Fruit fly (Drosophila melanogaster) whole organism, embryonic: ENCODE measurements around the gene CG14072.

Source experiments
- Asciz ChIP-seq: fragments of 200-800 bp; sonication (Bioruptor generic); optimal IDR thresholded peaks from 2 replicates; lab custom pipeline; 2017; ENCODE audit warnings: missing biosample characterization, mild to moderate bottlenecking, missing genetic modification characterization, missing genetic modification reagents
- Bgb ChIP-seq: fragments of 200-800 bp; sonication (Bioruptor generic); IDR thresholded peaks from 2 replicates; pipeline ENCODE4 v1.3.6; 2022; ENCODE audit warnings: missing biosample characterization, missing genetic modification characterization; ENCODE audit not compliant: partially characterized antibody
- CG12391 ChIP-seq: fragments of 200-800 bp; sonication (Bioruptor generic); optimal IDR thresholded peaks from 3 replicates; lab custom pipeline; 2018; ENCODE audit warnings: missing biosample characterization, mild to moderate bottlenecking, missing genetic modification characterization, moderate library complexity
- CG12942 ChIP-seq: fragments of 200-800 bp; sonication (Bioruptor generic); optimal IDR thresholded peaks from 3 replicates; lab custom pipeline; 2016; ENCODE audit warnings: missing biosample characterization, missing genetic modification characterization
- CG14667 ChIP-seq: fragments of 200-800 bp; sonication (Bioruptor generic); IDR thresholded peaks from 2 replicates; pipeline ENCODE4 v1.3.6; 2022; ENCODE audit warnings: missing biosample characterization, missing genetic modification characterization
- CG15269 ChIP-seq: fragments of 200-800 bp; sonication (Bioruptor generic); optimal IDR thresholded peaks from 2 replicates; lab custom pipeline; 2018; ENCODE audit warnings: missing biosample characterization, mild to moderate bottlenecking, missing genetic modification characterization, moderate library complexity
- CG15601 ChIP-seq: fragments of 200-800 bp; sonication (Bioruptor generic); optimal IDR thresholded peaks from 3 replicates; lab custom pipeline; 2019; ENCODE audit warnings: missing biosample characterization, mild to moderate bottlenecking, missing genetic modification characterization, moderate library complexity
- CG15696 ChIP-seq: fragments of 200-800 bp; sonication (Bioruptor generic); optimal IDR thresholded peaks from 2 replicates; lab custom pipeline; 2019; ENCODE audit warnings: missing biosample characterization, mild to moderate bottlenecking, missing genetic modification characterization, moderate library complexity
- CG16779 ChIP-seq: fragments of 200-800 bp; sonication (Bioruptor generic); IDR thresholded peaks from 2 replicates; pipeline ENCODE4 v1.3.6; 2022; ENCODE audit warnings: missing biosample characterization, missing genetic modification characterization
- CG17829 ChIP-seq: fragments of 200-800 bp; optimal IDR thresholded peaks from 2 replicates; lab custom pipeline; 2019; ENCODE audit warnings: missing biosample characterization, mild to moderate bottlenecking, missing genetic modification characterization, moderate library complexity
- CG18599 ChIP-seq: fragments of 200-800 bp; sonication (Bioruptor generic); optimal IDR thresholded peaks from 3 replicates; lab custom pipeline; 2017; ENCODE audit warnings: missing biosample characterization, missing genetic modification characterization, mild to moderate bottlenecking, moderate library complexity, missing genetic modification reagents
- CG18764 ChIP-seq: fragments of 200-800 bp; sonication (Bioruptor generic); optimal IDR thresholded peaks from 3 replicates; lab custom pipeline; 2016; ENCODE audit warnings: missing biosample characterization, missing genetic modification characterization
- CG2120 ChIP-seq: fragments of 200-800 bp; sonication (Bioruptor generic); optimal IDR thresholded peaks from 3 replicates; lab custom pipeline; 2016; ENCODE audit warnings: missing biosample characterization, missing genetic modification characterization
- CG30431 ChIP-seq: fragments of 200-800 bp; sonication (Bioruptor generic); optimal IDR thresholded peaks from 2 replicates; lab custom pipeline; 2017; ENCODE audit warnings: missing biosample characterization, missing genetic modification characterization
- CG3065 ChIP-seq: fragments of 200-800 bp; sonication (Bioruptor generic); optimal IDR thresholded peaks from 2 replicates; lab custom pipeline; 2016; ENCODE audit warnings: missing biosample characterization, missing genetic modification characterization
- CG31441 ChIP-seq: fragments of 200-800 bp; sonication (Bioruptor generic); IDR thresholded peaks from 2 replicates; pipeline ENCODE4 v1.3.6; 2022; ENCODE audit warnings: missing biosample characterization, missing genetic modification characterization
- CG32772 ChIP-seq: fragments of 200-800 bp; sonication (Bioruptor generic); IDR thresholded peaks from 2 replicates; pipeline ENCODE4 v1.3.6; 2022; ENCODE audit warnings: missing biosample characterization, missing genetic modification characterization
- CG6854 ChIP-seq: fragments of 200-800 bp; sonication (Bioruptor generic); optimal IDR thresholded peaks from 3 replicates; lab custom pipeline; 2017; ENCODE audit warnings: missing biosample characterization, mild to moderate bottlenecking, missing genetic modification characterization
- CG7271 ChIP-seq: fragments of 200-800 bp; sonication (Bioruptor generic); optimal IDR thresholded peaks from 2 replicates; lab custom pipeline; 2018; ENCODE audit warnings: missing biosample characterization, mild to moderate bottlenecking, missing genetic modification characterization, moderate library complexity
- CG7745 ChIP-seq: fragments of 200-800 bp; sonication (Bioruptor generic); optimal IDR thresholded peaks from 2 replicates; lab custom pipeline; 2018; ENCODE audit warnings: missing biosample characterization, mild to moderate bottlenecking, missing genetic modification characterization, moderate library complexity
- CG8359 ChIP-seq: fragments of 200-800 bp; sonication (Bioruptor generic); optimal IDR thresholded peaks from 2 replicates; lab custom pipeline; 2017; ENCODE audit warnings: missing biosample characterization, mild to moderate bottlenecking, missing genetic modification characterization, borderline replicate concordance
- CTCF ChIP-seq: fragments of 200-800 bp; sonication (Bioruptor generic); optimal IDR thresholded peaks from 2 replicates; lab custom pipeline; 2017; ENCODE audit warnings: missing biosample characterization, mild to moderate bottlenecking, missing genetic modification characterization, moderate library complexity
- CkIIα-i1 ChIP-seq: fragments of 200-800 bp; sonication (Bioruptor generic); IDR thresholded peaks from 2 replicates; pipeline ENCODE4 v1.3.6; 2022; ENCODE audit warnings: missing biosample characterization, missing genetic modification characterization
- Dip2 ChIP-seq: fragments of 200-800 bp; sonication (Bioruptor generic); IDR thresholded peaks from 2 replicates; pipeline ENCODE4 v1.3.6; 2022; ENCODE audit warnings: missing biosample characterization, missing genetic modification characterization
- Doc3 ChIP-seq: fragments of 200-800 bp; sonication (Bioruptor generic); IDR thresholded peaks from 3 replicates; pipeline ENCODE4 v1.3.6; 2022; ENCODE audit warnings: missing biosample characterization, missing genetic modification characterization; ENCODE audit not compliant: partially characterized antibody
- GATAe ChIP-seq: fragments of 200-800 bp; sonication (Bioruptor generic); conservative IDR thresholded peaks from 2 replicates; pipeline ENCODE4 v1.3.6; 2022; ENCODE audit warnings: missing biosample characterization, missing genetic modification characterization
- HHEX ChIP-seq: fragments of 200-800 bp; sonication (Bioruptor generic); optimal IDR thresholded peaks from 3 replicates; lab custom pipeline; 2017; ENCODE audit warnings: missing biosample characterization, mild to moderate bottlenecking, missing genetic modification characterization, missing genetic modification reagents
- MBD-R2 ChIP-seq: fragments of 200-800 bp; sonication (Bioruptor generic); IDR thresholded peaks from 2 replicates; pipeline ENCODE4 v1.3.6; 2022; ENCODE audit warnings: missing biosample characterization, missing genetic modification characterization
- Mes4 ChIP-seq: fragments of 200-800 bp; sonication (Bioruptor generic); optimal IDR thresholded peaks from 2 replicates; lab custom pipeline; 2016; ENCODE audit warnings: missing biosample characterization, missing genetic modification characterization
- Oli ChIP-seq: fragments of 200-800 bp; sonication (Bioruptor generic); optimal IDR thresholded peaks from 2 replicates; lab custom pipeline; 2018; ENCODE audit warnings: missing biosample characterization, mild to moderate bottlenecking, missing genetic modification characterization, moderate library complexity
- Poxn ChIP-seq: fragments of 200-800 bp; sonication (Bioruptor generic); IDR thresholded peaks from 2 replicates; pipeline ENCODE4 v1.3.6; 2022; ENCODE audit warnings: missing biosample characterization, missing genetic modification characterization
- Rx ChIP-seq: fragments of 200-800 bp; sonication (Bioruptor generic); IDR thresholded peaks from 2 replicates; pipeline ENCODE4 v1.3.6; 2022; ENCODE audit warnings: missing biosample characterization, missing genetic modification characterization
- Spps ChIP-seq: fragments of 200-800 bp; sonication (Bioruptor generic); optimal IDR thresholded peaks from 2 replicates; lab custom pipeline; 2018; ENCODE audit warnings: missing biosample characterization, mild to moderate bottlenecking, missing genetic modification characterization
- Xrp1 ChIP-seq: fragments of 200-800 bp; sonication (Bioruptor generic); IDR thresholded peaks from 2 replicates; pipeline ENCODE4 v1.3.6; 2022; ENCODE audit warnings: missing biosample characterization, missing genetic modification characterization
- abd-A ChIP-seq: fragments of 200-800 bp; sonication (Bioruptor generic); optimal IDR thresholded peaks from 3 replicates; lab custom pipeline; 2019; ENCODE audit warnings: missing biosample characterization, mild to moderate bottlenecking, missing genetic modification characterization, moderate library complexity
- ap ChIP-seq: fragments of 200-800 bp; sonication (Bioruptor generic); IDR thresholded peaks from 2 replicates; pipeline ENCODE4 v1.3.6; 2022; ENCODE audit warnings: missing biosample characterization, missing genetic modification characterization
- br ChIP-seq: fragments of >200 bp; optimal IDR thresholded peaks from 2 replicates; lab custom pipeline; 2017
- cato ChIP-seq: fragments of 200-800 bp; sonication (Bioruptor generic); optimal IDR thresholded peaks from 2 replicates; lab custom pipeline; 2016; ENCODE audit warnings: missing biosample characterization, missing genetic modification characterization, borderline replicate concordance
- dmrt11E ChIP-seq: fragments of 200-800 bp; sonication (Bioruptor generic); optimal IDR thresholded peaks from 3 replicates; lab custom pipeline; 2018; ENCODE audit warnings: missing biosample characterization, mild to moderate bottlenecking, missing genetic modification characterization, moderate library complexity
- dpn ChIP-seq, 2 experiments: fragments of 200-800 bp; sonication (Bioruptor generic); optimal IDR thresholded peaks; 3 replicates each; lab custom pipeline; 2016; ENCODE audit warnings: missing biosample characterization in 2 of 2, missing genetic modification characterization in 2 of 2
- ewg ChIP-seq: fragments of 200-800 bp; sonication (Bioruptor generic); optimal IDR thresholded peaks from 3 replicates; lab custom pipeline; 2017; ENCODE audit warnings: mild to moderate bottlenecking, missing biosample characterization, missing genetic modification reagents, missing genetic modification characterization
- gce ChIP-seq: fragments of 200-800 bp; sonication (Bioruptor generic); IDR thresholded peaks from 3 replicates; pipeline ENCODE4 v1.3.6; 2022; ENCODE audit warnings: missing biosample characterization, missing genetic modification characterization
- gsb-n ChIP-seq: fragments of 200-800 bp; sonication (Bioruptor generic); optimal IDR thresholded peaks from 3 replicates; lab custom pipeline; 2018; ENCODE audit warnings: missing biosample characterization, mild to moderate bottlenecking, missing genetic modification characterization
- lola ChIP-seq, 3 experiments: fragments of >200 bp in 2 of 3; fragments of 200-800 bp in 1 of 3; sonication (Bioruptor generic) in 1 of 3; optimal IDR thresholded peaks; 2 replicates each; lab custom pipeline; 2017 to 2019; ENCODE audit warnings: missing biosample characterization in 3 of 3, missing genetic modification characterization in 3 of 3, mild to moderate bottlenecking in 1 of 3, moderate library complexity in 1 of 3
- phol ChIP-seq: fragments of 200-800 bp; sonication (Bioruptor generic); optimal IDR thresholded peaks from 3 replicates; lab custom pipeline; 2018; ENCODE audit warnings: missing biosample characterization, mild to moderate bottlenecking, missing genetic modification characterization, moderate library complexity
- prd ChIP-seq, 3 experiments: fragments of >200 bp in 2 of 3; fragments of 200-800 bp in 1 of 3; sonication (Bioruptor generic) in 1 of 3; optimal IDR thresholded peaks in 2 of 3; IDR thresholded peaks in 1 of 3; 2 replicates in 2 of 3; 3 replicates in 1 of 3; pipeline versions ENCODE4 v1.3.6 to Lab custom; 2017 to 2022; ENCODE audit warnings: missing biosample characterization in 1 of 3, missing genetic modification characterization in 1 of 3
- scrt ChIP-seq: fragments of 200-800 bp; sonication (Bioruptor generic); optimal IDR thresholded peaks from 2 replicates; lab custom pipeline; 2018; ENCODE audit warnings: missing biosample characterization, mild to moderate bottlenecking, missing genetic modification characterization, moderate library complexity
- sens-2 ChIP-seq: fragments of 200-800 bp; sonication (Bioruptor generic); IDR thresholded peaks from 2 replicates; pipeline ENCODE4 v1.3.6; 2022; ENCODE audit warnings: missing biosample characterization, missing genetic modification characterization
- slou ChIP-seq: fragments of 200-800 bp; sonication (Bioruptor generic); optimal IDR thresholded peaks from 3 replicates; lab custom pipeline; 2016; ENCODE audit warnings: missing biosample characterization, missing genetic modification characterization
- tin ChIP-seq: fragments of 200-800 bp; sonication (Bioruptor generic); optimal IDR thresholded peaks from 3 replicates; lab custom pipeline; 2016; ENCODE audit warnings: missing biosample characterization, missing genetic modification characterization
- z ChIP-seq: fragments of 200-800 bp; sonication (Bioruptor generic); IDR thresholded peaks from 3 replicates; pipeline ENCODE4 v1.3.6; 2022; ENCODE audit warnings: missing biosample characterization, missing genetic modification characterization

CG14072 gene

dm6 chr2L:10986138-10986537 lies 49.7 kb downstream of the CG14072 start (continued):
- peak; percentile 17 for TF ChIP-seq HHEX (GFP tag; lab: Kevin White, UChicago)
- peak; percentile 40 for TF ChIP-seq CG15696 (tag; lab: Kevin White, UChicago)
- TF ChIP-seq Oli: no peak
- no peak for TF ChIP-seq abd-A (tag; lab: Kevin White, UChicago)
- peak; percentile 17; the same call in 1 of the 2 replicates for TF ChIP-seq MBD-R2
- no peak for TF ChIP-seq CkIIα-i1 (GFP tag; lab: Robert Waterston, UW)
- no peak for TF ChIP-seq Doc3 (GFP tag; lab: Robert Waterston, UW)
- TF ChIP-seq CG16779 (GFP tag; lab: Robert Waterston, UW): 0 out of 2 replicates have a peak, but pooled peaks have one; percentile 3
- TF ChIP-seq Rx (GFP tag; lab: Robert Waterston, UW): no peak
- TF ChIP-seq Dip2 (GFP tag; lab: Robert Waterston, UW): peak; percentile 91
- TF ChIP-seq CG15269 (tag; lab: Kevin White, UChicago): no peak
- peak; percentile 38; the same call in 1 of the 2 replicates for TF ChIP-seq CG14667 (GFP tag; lab: Robert Waterston, UW)
- TF ChIP-seq lola (GFP tag; optimal IDR thresholded peaks at IDR 0.05; lab: Kevin White, UChicago): no peak
- no peak for TF ChIP-seq prd (optimal IDR thresholded peaks at IDR 0.05; lab: Kevin White, UChicago)
- TF ChIP-seq prd (GFP tag; IDR thresholded peaks at IDR 0.05; lab: Robert Waterston, UW): peak; percentile 59
- TF ChIP-seq sens-2 (GFP tag; lab: Robert Waterston, UW): no peak; the same call in 1 of the 2 replicates
- no peak for TF ChIP-seq GATAe (GFP tag; lab: Robert Waterston, UW)
- TF ChIP-seq CG30431 (GFP tag; lab: Kevin White, UChicago): no peak
- no peak for TF ChIP-seq Poxn (GFP tag; lab: Robert Waterston, UW)
- TF ChIP-seq tin (GFP tag; lab: Kevin White, UChicago): peak; percentile 51
- peak; percentile 63; the same call in 1 of the 2 replicates for TF ChIP-seq CG32772 (GFP tag; lab: Robert Waterston, UW)
- TF ChIP-seq CTCF (GFP tag; lab: Kevin White, UChicago): peak; percentile 97
- TF ChIP-seq br (lab: Kevin White, UChicago): no peak
- TF ChIP-seq CG12942: no peak
- TF ChIP-seq Asciz (GFP tag; lab: Kevin White, UChicago): peak; percentile 7
- TF ChIP-seq CG18764 (GFP tag; lab: Kevin White, UChicago): peak; percentile 39
- no peak for TF ChIP-seq CG15601 (tag; lab: Kevin White, UChicago)
- TF ChIP-seq cato (GFP tag; lab: Kevin White, UChicago): no peak
- no peak for TF ChIP-seq gsb-n (tag; lab: Kevin White, UChicago)
- TF ChIP-seq phol: peak; percentile 54
- TF ChIP-seq z (GFP tag; lab: Robert Waterston, UW): peak; percentile 93
- TF ChIP-seq CG2120 (GFP tag; lab: Kevin White, UChicago): no peak
- TF ChIP-seq CG17829 (tag; lab: Kevin White, UChicago): peak; percentile 67
- TF ChIP-seq Xrp1 (GFP tag; lab: Robert Waterston, UW): peak; percentile 74
- no peak for TF ChIP-seq CG7271 (tag; lab: Kevin White, UChicago)
- no peak for TF ChIP-seq ewg (GFP tag; lab: Kevin White, UChicago)
- peak; percentile 38 for TF ChIP-seq Spps (tag; lab: Kevin White, UChicago)
- no peak for TF ChIP-seq CG18599 (GFP tag; lab: Kevin White, UChicago)
- TF ChIP-seq CG3065 (GFP tag; lab: Kevin White, UChicago): no peak
- peak; percentile 34 for TF ChIP-seq dmrt11E
- no peak; the same call in 2 of the 3 replicates for TF ChIP-seq gce (GFP tag; lab: Robert Waterston, UW)
- TF ChIP-seq CG8359 (GFP tag; lab: Kevin White, UChicago): no peak
- no peak for TF ChIP-seq Bgb (GFP tag; lab: Robert Waterston, UW)
- peak; percentile 7 for TF ChIP-seq CG12391 (tag; lab: Kevin White, UChicago)
- no peak for TF ChIP-seq CG6854 (GFP tag; lab: Kevin White, UChicago)
- no peak for TF ChIP-seq slou (GFP tag; lab: Kevin White, UChicago)
- TF ChIP-seq Mes4 (GFP tag; lab: Kevin White, UChicago): no peak
- no peak for TF ChIP-seq dpn (GFP tag; optimal IDR thresholded peaks at IDR 0.05; lab: Kevin White, UChicago)
- peak; percentile 72 for TF ChIP-seq ap (GFP tag; lab: Robert Waterston, UW)
- TF ChIP-seq CG7745: no peak
- peak; percentile 67 for TF ChIP-seq CG31441 (GFP tag; lab: Robert Waterston, UW)
- TF ChIP-seq scrt: peak; percentile 6
